Worm (Caenorhabditis elegans) whole organism, L2 larva: Measurements from ENCODE around the gene M01H9.5.

Experiments used
- R02D3.7 ChIP-seq: fragments of 150-350 bp; optimal IDR thresholded peaks from 2 replicates; lab custom pipeline; 2014; ENCODE audit warnings: missing biosample characterization, missing genetic modification characterization
- elt-1 ChIP-seq: fragments of 150-350 bp; optimal IDR thresholded peaks from 2 replicates; lab custom pipeline; 2014; ENCODE audit warnings: missing biosample characterization, missing genetic modification characterization
- lin-39 ChIP-seq: fragments of 150-350 bp; optimal IDR thresholded peaks from 2 replicates; lab custom pipeline; 2014; ENCODE audit warnings: missing biosample characterization, missing genetic modification reagents, missing genetic modification characterization

DNA sequence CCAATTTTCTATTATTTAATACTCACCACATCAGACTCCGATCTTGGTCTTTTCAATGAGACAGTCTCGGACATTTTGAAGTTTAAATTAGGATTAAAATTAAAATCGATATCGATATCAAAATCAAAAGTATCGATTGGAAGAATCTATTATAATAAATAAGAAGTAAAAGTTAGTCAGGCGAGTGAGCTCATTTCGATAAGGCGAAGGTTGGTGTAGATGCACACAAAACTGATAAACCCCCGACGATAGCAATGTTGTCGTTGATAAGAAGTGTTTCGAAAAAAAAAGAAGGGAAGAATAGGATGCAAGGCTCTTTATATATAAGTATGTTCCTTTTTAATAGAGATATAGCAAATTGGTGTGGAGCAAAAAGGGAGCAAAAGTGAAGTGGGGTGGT, 17.2 kb downstream of the M01H9.5 start, which contains the start of gene M01H9.4:
- TF ChIP-seq R02D3.7 (tag; lab: Kevin White, UChicago) (no peak), lin-39 (tag; lab: Kevin White, UChicago) (no peak), elt-1 (no peak)
